Worm (Caenorhabditis elegans) whole organism, L1 larva: ENCODE results near the gene F08B12.11.

Experiments used
- efl-1 ChIP-seq, 4 experiments: fragments of 150-350 bp; optimal IDR thresholded peaks in 3 of 4; peaks in 1 of 4; 1 replicate in 1 of 4; 2 replicates in 3 of 4; lab custom pipeline; 2014; ENCODE audit warnings: missing biosample characterization in 2 of 4, missing genetic modification characterization in 2 of 4, missing genetic modification reagents in 2 of 4
- elt-2 ChIP-seq: sonication (generic microtip); optimal IDR thresholded peaks from 2 replicates; lab custom pipeline; 2016; ENCODE audit warnings: missing genetic modification characterization, mild to moderate bottlenecking, inconsistent platforms, missing compliant biosample characterization, missing genetic modification reagents
- fos-1 ChIP-seq: fragments of 150-350 bp; optimal IDR thresholded peaks from 2 replicates; lab custom pipeline; 2014; ENCODE audit warnings: missing biosample characterization, missing genetic modification characterization
- grh-1 ChIP-seq: fragments of 200-800 bp; sonication (Bioruptor generic); IDR thresholded peaks from 2 replicates; pipeline ENCODE4 v1.3.6; 2022; ENCODE audit warnings: missing genetic modification reagents, missing genetic modification characterization, missing compliant biosample characterization
- nhr-12 ChIP-seq: sonication (generic microtip); optimal IDR thresholded peaks from 2 replicates; lab custom pipeline; 2017; ENCODE audit warnings: missing biosample characterization, missing genetic modification characterization
- nhr-76 ChIP-seq: sonication (generic microtip); optimal IDR thresholded peaks from 2 replicates; lab custom pipeline; 2017; ENCODE audit warnings: missing biosample characterization, missing genetic modification characterization
- nhr-90 ChIP-seq: sonication (generic microtip); optimal IDR thresholded peaks from 2 replicates; lab custom pipeline; 2016; ENCODE audit warnings: mild to moderate bottlenecking, missing genetic modification characterization, missing compliant biosample characterization; ENCODE audit not compliant: poor library complexity
- snpc-4 ChIP-seq: fragments of 150-350 bp; optimal IDR thresholded peaks from 2 replicates; lab custom pipeline; 2014; ENCODE audit warnings: missing biosample characterization, missing genetic modification characterization
- unc-86 ChIP-seq: sonication (generic microtip); optimal IDR thresholded peaks from 2 replicates; lab custom pipeline; 2016; ENCODE audit warnings: missing genetic modification characterization, missing compliant biosample characterization
- zag-1 ChIP-seq: fragments of 150-350 bp; optimal IDR thresholded peaks from 2 replicates; lab custom pipeline; 2014; ENCODE audit warnings: missing biosample characterization, missing genetic modification characterization
- ztf-4 ChIP-seq: fragments of 150-350 bp; optimal IDR thresholded peaks from 2 replicates; lab custom pipeline; 2014; ENCODE audit warnings: missing biosample characterization, missing genetic modification characterization

DNA sequence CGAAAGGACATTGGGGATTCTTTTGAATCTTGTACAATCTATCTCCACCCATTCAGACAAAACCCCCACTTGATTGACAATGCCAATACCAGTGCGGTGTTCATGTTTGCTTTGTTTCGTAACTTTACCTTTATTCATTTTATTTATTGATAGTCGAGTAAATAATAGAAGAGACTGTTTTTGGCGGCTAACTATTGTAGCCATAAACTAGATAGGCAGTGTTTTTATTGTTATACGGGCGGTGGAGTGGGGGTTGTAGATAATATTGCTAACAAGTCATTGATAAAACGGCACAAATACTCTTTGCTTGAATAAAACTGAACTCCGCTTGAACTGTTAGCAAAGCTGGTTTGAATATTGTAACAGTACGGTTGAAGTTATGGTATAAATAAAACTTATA is 19.9 kb upstream of the F08B12.11 start:
- TF ChIP-seq snpc-4 (no peak), zag-1 (tag; lab: Kevin White, UChicago) (no peak), ztf-4 (tag; lab: Kevin White, UChicago) (no peak), grh-1 (GFP tag; lab: Robert Waterston, UW) (no peak), elt-2 (tag; lab: Kevin White, UChicago) (no peak), nhr-12 (tag; lab: Kevin White, UChicago) (no peak), unc-86 (tag; lab: Kevin White, UChicago) (no peak), nhr-90 (tag; lab: Kevin White, UChicago) (no peak), nhr-76 (tag; lab: Kevin White, UChicago) (no peak), fos-1 (tag; lab: Kevin White, UChicago) (no peak), efl-1 (optimal IDR thresholded peaks at IDR 0.05; lab: Kevin White, UChicago) (no peak), efl-1 (GFP tag; optimal IDR thresholded peaks at IDR 0.05 in 1 of 2; lab: Kevin White, UChicago) (peak in 1 of 2 experiments; percentile 34)
